Worm (Caenorhabditis elegans) whole organism, L1 larva: Measurements from ENCODE around the gene srd-18.
A peak's percentile ranks its signal among the peaks of the same experiment; 100 is the strongest.

Experiments used
- C16A3.4 ChIP-seq: fragments of 150-350 bp; optimal IDR thresholded peaks from 2 replicates; lab custom pipeline; 2014; ENCODE audit warnings: missing biosample characterization, missing genetic modification characterization
- F16B12.6 ChIP-seq: fragments of 150-350 bp; optimal IDR thresholded peaks from 2 replicates; lab custom pipeline; 2014; ENCODE audit warnings: missing biosample characterization, missing genetic modification characterization
- Y116A8C.19 ChIP-seq: sonication (generic microtip); optimal IDR thresholded peaks from 2 replicates; lab custom pipeline; 2016; ENCODE audit warnings: missing compliant biosample characterization, missing genetic modification characterization, borderline replicate concordance
- aha-1 ChIP-seq: fragments of 150-350 bp; optimal IDR thresholded peaks from 2 replicates; lab custom pipeline; 2014; ENCODE audit warnings: missing biosample characterization, missing genetic modification characterization
- blmp-1 ChIP-seq: fragments of 150-350 bp; optimal IDR thresholded peaks from 2 replicates; lab custom pipeline; 2014; ENCODE audit warnings: missing biosample characterization, missing genetic modification characterization
- ceh-88 ChIP-seq: fragments of 200-800 bp; sonication (Bioruptor generic); IDR thresholded peaks from 2 replicates; pipeline ENCODE4 v1.3.6; 2022; ENCODE audit warnings: missing genetic modification characterization, missing compliant biosample characterization
- ces-1 ChIP-seq: fragments of 150-350 bp; optimal IDR thresholded peaks from 2 replicates; lab custom pipeline; 2014; ENCODE audit warnings: missing biosample characterization, missing genetic modification reagents, missing genetic modification characterization
- dsc-1 ChIP-seq: sonication (generic microtip); optimal IDR thresholded peaks from 2 replicates; lab custom pipeline; 2016; ENCODE audit warnings: mild to moderate bottlenecking, missing genetic modification characterization, missing compliant biosample characterization
- efl-1 ChIP-seq, 4 experiments: fragments of 150-350 bp; optimal IDR thresholded peaks in 3 of 4; peaks in 1 of 4; 1 replicate in 1 of 4; 2 replicates in 3 of 4; lab custom pipeline; 2014; ENCODE audit warnings: missing biosample characterization in 2 of 4, missing genetic modification characterization in 2 of 4, missing genetic modification reagents in 2 of 4
- efl-3 ChIP-seq: fragments of 200-800 bp; sonication (Bioruptor generic); optimal IDR thresholded peaks from 2 replicates; lab custom pipeline; 2018; ENCODE audit warnings: mild to moderate bottlenecking, missing genetic modification characterization, missing compliant biosample characterization
- egl-13 ChIP-seq: sonication (generic microtip); optimal IDR thresholded peaks from 2 replicates; lab custom pipeline; 2016; ENCODE audit warnings: missing genotype, missing genetic modification reagents, missing genetic modification characterization, missing compliant biosample characterization
- egl-27 ChIP-seq, 2 experiments: fragments of 150-350 bp in 1 of 2; sonication (generic microtip); optimal IDR thresholded peaks; 3 replicates each; lab custom pipeline; 2017 to 2018; ENCODE audit warnings: missing biosample characterization in 2 of 2, missing genetic modification characterization in 2 of 2, missing genetic modification reagents in 2 of 2
- elt-3 ChIP-seq, 6 experiments: fragments of 150-350 bp in 1 of 6; sonication (generic microtip); optimal IDR thresholded peaks; 2 replicates each; lab custom pipeline; 2017 to 2018; ENCODE audit warnings: missing biosample characterization in 6 of 6, missing genetic modification characterization in 6 of 6, inconsistent platforms in 1 of 6
- ets-5 ChIP-seq: fragments of 200-800 bp; sonication (Bioruptor generic); IDR thresholded peaks from 2 replicates; pipeline ENCODE4 v1.3.6; 2022; ENCODE audit warnings: missing genetic modification characterization, missing compliant biosample characterization
- fkh-10 ChIP-seq: sonication (generic microtip); optimal IDR thresholded peaks from 2 replicates; lab custom pipeline; 2017; ENCODE audit warnings: missing biosample characterization, missing genetic modification reagents, missing genetic modification characterization
- fkh-4 ChIP-seq: sonication (generic microtip); optimal IDR thresholded peaks from 2 replicates; lab custom pipeline; 2016; ENCODE audit warnings: missing compliant biosample characterization, missing genetic modification characterization, borderline replicate concordance
- fkh-8 ChIP-seq: sonication (generic microtip); optimal IDR thresholded peaks from 2 replicates; lab custom pipeline; 2016; ENCODE audit warnings: mild to moderate bottlenecking, missing genetic modification characterization, missing compliant biosample characterization
- hlh-4 ChIP-seq: sonication (generic microtip); optimal IDR thresholded peaks from 2 replicates; lab custom pipeline; 2016; ENCODE audit warnings: mild to moderate bottlenecking, missing genetic modification characterization, missing compliant biosample characterization
- irx-1 ChIP-seq: sonication (generic microtip); optimal IDR thresholded peaks from 2 replicates; lab custom pipeline; 2016; ENCODE audit warnings: missing genetic modification characterization, missing compliant biosample characterization
- isw-1 ChIP-seq: fragments of 200-800 bp; sonication (Bioruptor generic); IDR thresholded peaks from 2 replicates; pipeline ENCODE4 v1.3.6; 2022; ENCODE audit warnings: missing genetic modification characterization, missing compliant biosample characterization
- lin-14 ChIP-seq: fragments of 200-800 bp; sonication (Bioruptor generic); optimal IDR thresholded peaks from 2 replicates; lab custom pipeline; 2018; ENCODE audit warnings: mild to moderate bottlenecking, missing genetic modification characterization, moderate library complexity, missing compliant biosample characterization
- lin-39 ChIP-seq: fragments of 150-350 bp; optimal IDR thresholded peaks from 2 replicates; lab custom pipeline; 2014; ENCODE audit warnings: missing biosample characterization, missing genetic modification reagents, missing genetic modification characterization
- lsy-2 ChIP-seq, 2 experiments: fragments of 150-350 bp; optimal IDR thresholded peaks; 2 replicates each; lab custom pipeline; 2014; ENCODE audit warnings: missing biosample characterization in 2 of 2, missing genetic modification characterization in 2 of 2
- mdl-1 ChIP-seq, 2 experiments: fragments of 150-350 bp; optimal IDR thresholded peaks; 2 replicates each; lab custom pipeline; 2014 to 2017; ENCODE audit warnings: missing biosample characterization in 2 of 2, missing genetic modification characterization in 2 of 2, inconsistent platforms in 1 of 2
- mef-2 ChIP-seq: fragments of 150-350 bp; optimal IDR thresholded peaks from 2 replicates; lab custom pipeline; 2014; ENCODE audit warnings: missing biosample characterization, missing genetic modification characterization
- mep-1 ChIP-seq: fragments of 150-350 bp; optimal IDR thresholded peaks from 2 replicates; lab custom pipeline; 2014; ENCODE audit warnings: missing biosample characterization, missing genetic modification characterization
- nhr-19 ChIP-seq: fragments of 200-800 bp; sonication (Bioruptor generic); conservative IDR thresholded peaks from 2 replicates; pipeline ENCODE4 v1.3.6; 2022; ENCODE audit warnings: missing genetic modification characterization, missing compliant biosample characterization
- nhr-20 ChIP-seq: sonication (generic microtip); optimal IDR thresholded peaks from 2 replicates; lab custom pipeline; 2016; ENCODE audit warnings: mild to moderate bottlenecking, missing genetic modification characterization, missing compliant biosample characterization
- nhr-28 ChIP-seq: fragments of 150-350 bp; optimal IDR thresholded peaks from 2 replicates; lab custom pipeline; 2014; ENCODE audit warnings: missing biosample characterization, missing genetic modification characterization
- nhr-47 ChIP-seq: sonication (generic microtip); optimal IDR thresholded peaks from 2 replicates; lab custom pipeline; 2016; ENCODE audit warnings: mild to moderate bottlenecking, missing genetic modification characterization, moderate library complexity, missing compliant biosample characterization
- nhr-84 ChIP-seq: sonication (generic microtip); optimal IDR thresholded peaks from 2 replicates; lab custom pipeline; 2017; ENCODE audit warnings: missing biosample characterization, missing genetic modification characterization
- nhr-85 ChIP-seq: sonication (generic microtip); peaks from one replicate; lab custom pipeline; 2016; ENCODE audit warnings: missing genetic modification characterization, inconsistent platforms, missing compliant biosample characterization
- pag-3 ChIP-seq: sonication (generic microtip); optimal IDR thresholded peaks from 2 replicates; lab custom pipeline; 2017; ENCODE audit warnings: missing genetic modification characterization, mild to moderate bottlenecking, missing compliant biosample characterization, antibody characterized with exemption, borderline replicate concordance; ENCODE audit not compliant: insufficient read depth
- pax-3 ChIP-seq: fragments of 200-800 bp; sonication (Bioruptor generic); optimal IDR thresholded peaks from 2 replicates; lab custom pipeline; 2018; ENCODE audit warnings: mild to moderate bottlenecking, missing genetic modification characterization, moderate library complexity, missing compliant biosample characterization
- pqm-1 ChIP-seq: sonication (generic microtip); optimal IDR thresholded peaks from 3 replicates; lab custom pipeline; 2017; ENCODE audit warnings: missing biosample characterization, missing genetic modification characterization
- skn-1 ChIP-seq: fragments of 150-350 bp; optimal IDR thresholded peaks from 2 replicates; lab custom pipeline; 2014; ENCODE audit warnings: missing biosample characterization, missing genetic modification characterization
- sox-4 ChIP-seq: sonication (generic microtip); optimal IDR thresholded peaks from 2 replicates; lab custom pipeline; 2016; ENCODE audit warnings: missing genetic modification characterization, missing compliant biosample characterization
- sptf-1 ChIP-seq: fragments of 150-350 bp; optimal IDR thresholded peaks from 2 replicates; lab custom pipeline; 2014; ENCODE audit warnings: missing biosample characterization, missing genetic modification characterization
- sup-37 ChIP-seq: fragments of 200-800 bp; sonication (Bioruptor generic); optimal IDR thresholded peaks from 2 replicates; lab custom pipeline; 2018; ENCODE audit warnings: mild to moderate bottlenecking, missing genetic modification characterization, missing compliant biosample characterization
- swsn-7 ChIP-seq: sonication (generic microtip); optimal IDR thresholded peaks from 2 replicates; lab custom pipeline; 2016; ENCODE audit warnings: missing genetic modification characterization, missing compliant biosample characterization
- tbx-2 ChIP-seq: sonication (generic microtip); optimal IDR thresholded peaks from 2 replicates; lab custom pipeline; 2016; ENCODE audit warnings: missing genetic modification characterization, missing compliant biosample characterization
- unc-130 ChIP-seq: fragments of 150-350 bp; optimal IDR thresholded peaks from 2 replicates; lab custom pipeline; 2017; ENCODE audit warnings: missing biosample characterization, missing genetic modification characterization, inconsistent platforms
- unc-30 ChIP-seq: sonication (generic microtip); optimal IDR thresholded peaks from 2 replicates; lab custom pipeline; 2017; ENCODE audit warnings: missing biosample characterization, missing genetic modification characterization
- unc-62 ChIP-seq: fragments of 150-350 bp; optimal IDR thresholded peaks from 2 replicates; lab custom pipeline; 2014; ENCODE audit warnings: missing biosample characterization, missing genetic modification reagents, missing genetic modification characterization
- vab-15 ChIP-seq: sonication (generic microtip); optimal IDR thresholded peaks from 2 replicates; lab custom pipeline; 2017; ENCODE audit warnings: missing genotype, mild to moderate bottlenecking, missing genetic modification characterization, missing compliant biosample characterization
- xbp-1 ChIP-seq: sonication (generic microtip); optimal IDR thresholded peaks from 2 replicates; lab custom pipeline; 2016; ENCODE audit warnings: missing genetic modification characterization, missing compliant biosample characterization
- zag-1 ChIP-seq: fragments of 150-350 bp; optimal IDR thresholded peaks from 2 replicates; lab custom pipeline; 2014; ENCODE audit warnings: missing biosample characterization, missing genetic modification characterization
- ztf-11 ChIP-seq, 2 experiments: sonication (generic microtip); optimal IDR thresholded peaks; 2 replicates each; lab custom pipeline; 2016 to 2017; ENCODE audit warnings: missing genetic modification characterization in 2 of 2, missing biosample characterization in 1 of 2, missing compliant biosample characterization in 1 of 2

The srd-18 gene

DNA sequence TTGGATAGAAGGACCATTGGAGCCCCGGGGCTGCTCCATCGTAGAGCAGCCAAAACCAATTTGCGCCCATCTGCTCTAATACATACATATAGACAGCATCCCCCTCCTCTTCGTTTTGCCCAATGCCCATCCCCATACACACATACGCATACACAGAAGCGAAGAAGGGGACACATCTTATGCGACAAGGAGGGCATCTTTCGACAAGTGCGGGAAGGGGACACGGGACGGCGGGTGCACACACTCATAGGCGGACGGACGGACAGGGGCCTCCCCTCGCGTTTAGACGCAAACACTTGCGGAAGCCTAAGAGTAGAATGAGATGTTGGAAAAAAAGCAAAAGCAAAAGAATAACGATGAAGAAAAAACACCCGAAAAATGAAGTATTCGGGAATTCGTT, 30.2 kb downstream of the srd-18 start (continued):
- TF ChIP-seq fkh-10 (GFP tag; lab: Kevin White, UChicago): no peak
- no peak for TF ChIP-seq sptf-1 (tag; lab: Kevin White, UChicago)
- TF ChIP-seq, all 84 proteins: peak for 9

DNA sequence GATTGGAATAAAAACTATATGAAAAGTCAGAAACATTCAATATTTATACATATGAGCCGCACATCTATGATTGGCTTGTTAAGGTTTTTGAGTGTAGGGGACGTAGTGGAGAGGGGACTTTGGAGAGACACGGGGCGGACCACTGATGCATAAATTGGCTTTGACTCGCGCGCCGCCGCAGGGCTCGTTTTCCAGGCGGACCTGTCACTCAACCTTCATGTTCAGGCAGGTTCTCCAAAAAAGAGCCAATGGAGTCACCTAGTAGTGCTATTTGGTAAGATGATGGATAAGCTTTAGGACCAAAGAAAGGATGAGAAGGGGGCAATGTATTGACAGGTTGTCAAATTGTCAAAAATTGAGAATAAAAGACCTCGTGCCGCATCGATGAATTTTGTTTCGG, 31.7 kb downstream of the srd-18 start:
- TF ChIP-seq tbx-2 (tag; lab: Kevin White, UChicago) (peak; percentile 28), fkh-8 (tag; lab: Kevin White, UChicago) (no peak), hlh-4 (tag; lab: Kevin White, UChicago) (no peak), unc-62 (no peak), ces-1 (GFP tag; lab: Kevin White, UChicago) (no peak), pag-3 (no peak), Y116A8C.19 (tag; lab: Kevin White, UChicago) (no peak), blmp-1 (tag; lab: Kevin White, UChicago) (no peak), irx-1 (no peak), pax-3 (peak; percentile 25)
- TF ChIP-seq, all 84 proteins: peak for 2

DNA sequence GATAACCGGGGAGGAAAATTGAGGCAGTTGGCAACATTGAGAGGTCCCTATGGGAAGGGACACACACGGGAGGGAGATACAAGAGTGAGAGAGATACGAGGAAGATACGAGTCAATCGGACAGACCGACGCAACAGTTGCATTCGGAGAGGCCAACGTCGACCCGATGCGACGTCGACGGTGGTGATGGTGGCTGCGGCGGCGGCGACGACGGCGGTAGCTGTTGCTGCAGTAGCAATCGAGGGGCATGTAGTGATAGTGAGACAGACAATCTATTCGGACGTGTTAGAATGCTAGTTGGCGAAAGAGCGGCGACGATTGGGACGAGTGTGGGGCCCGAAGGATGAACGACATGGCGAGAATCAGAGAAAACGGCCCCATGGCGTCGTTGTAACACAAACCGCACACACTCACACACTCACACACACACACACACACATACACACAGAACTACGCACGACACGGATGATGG, 33.3 kb downstream of the srd-18 start:
- TF ChIP-seq F16B12.6: no peak
- peak; percentile 25 for TF ChIP-seq nhr-20 (tag; lab: Kevin White, UChicago)
- no peak for TF ChIP-seq egl-27 (tag; optimal IDR thresholded peaks at IDR 0.05; lab: Kevin White, UChicago)
- no peak for TF ChIP-seq ets-5 (GFP tag; lab: Robert Waterston, UW)
- TF ChIP-seq pax-3: no peak
- TF ChIP-seq nhr-47: peak; percentile 18
- no peak for TF ChIP-seq Y116A8C.19 (tag; lab: Kevin White, UChicago)
- no peak for TF ChIP-seq nhr-84 (tag; lab: Kevin White, UChicago)
- no peak for TF ChIP-seq efl-1 (optimal IDR thresholded peaks at IDR 0.05; lab: Kevin White, UChicago)
- peak in 1 of 2 experiments; percentile 92 for TF ChIP-seq efl-1 (GFP tag; optimal IDR thresholded peaks at IDR 0.05 in 1 of 2; lab: Kevin White, UChicago)
- no peak for TF ChIP-seq vab-15 (tag; lab: Kevin White, UChicago)
- TF ChIP-seq unc-30 (tag; lab: Kevin White, UChicago): no peak
- TF ChIP-seq sox-4 (tag; lab: Kevin White, UChicago): no peak
- no peak for TF ChIP-seq sup-37
- no peak for TF ChIP-seq sptf-1 (tag; lab: Kevin White, UChicago)
- no peak for TF ChIP-seq fkh-10 (GFP tag; lab: Kevin White, UChicago)
- no peak for TF ChIP-seq ceh-88 (GFP tag; lab: Robert Waterston, UW)
- TF ChIP-seq lsy-2 (tag; optimal IDR thresholded peaks at IDR 0.05; lab: Kevin White, UChicago): peak; percentile 9 to 24
- no peak for TF ChIP-seq ces-1 (GFP tag; lab: Kevin White, UChicago)
- TF ChIP-seq swsn-7 (tag; lab: Kevin White, UChicago): peak; percentile 36
- no peak for TF ChIP-seq skn-1 (tag; lab: Kevin White, UChicago)
- no peak for TF ChIP-seq pqm-1 (tag; lab: Kevin White, UChicago)
- peak in 1 of 2 experiments; percentile 17 for TF ChIP-seq mdl-1 (tag; optimal IDR thresholded peaks at IDR 0.05; lab: Kevin White, UChicago)
- no peak for TF ChIP-seq irx-1
- peak; percentile 49; the same call in 1 of the 2 replicates for TF ChIP-seq nhr-19
- no peak for TF ChIP-seq aha-1 (tag; lab: Kevin White, UChicago)
- TF ChIP-seq efl-3 (GFP tag; lab: Kevin White, UChicago): no peak
- TF ChIP-seq egl-13: no peak
- TF ChIP-seq xbp-1 (tag; lab: Kevin White, UChicago): peak; percentile 12
- TF ChIP-seq mep-1 (tag; lab: Kevin White, UChicago): no peak
- TF ChIP-seq nhr-28 (tag; lab: Kevin White, UChicago): no peak
- TF ChIP-seq elt-3 (tag; optimal IDR thresholded peaks at IDR 0.05; lab: Kevin White, UChicago): no peak
- no peak for TF ChIP-seq C16A3.4
- TF ChIP-seq isw-1 (GFP tag; lab: Robert Waterston, UW): no peak
- no peak for TF ChIP-seq pag-3
- peak; percentile 46 for TF ChIP-seq lin-14 (GFP tag; lab: Kevin White, UChicago)
- TF ChIP-seq mef-2 (tag; lab: Kevin White, UChicago): no peak
- peak; percentile 9 for TF ChIP-seq dsc-1 (tag; lab: Kevin White, UChicago)
- no peak for TF ChIP-seq zag-1 (tag; lab: Kevin White, UChicago)
- peak; percentile 53 for TF ChIP-seq nhr-85 (tag; lab: Kevin White, UChicago)
- peak; percentile 62 for TF ChIP-seq unc-130
- no peak for TF ChIP-seq lin-39 (tag; lab: Kevin White, UChicago)
- no peak for TF ChIP-seq ztf-11 (tag; optimal IDR thresholded peaks at IDR 0.05; lab: Kevin White, UChicago)
- no peak for TF ChIP-seq tbx-2 (tag; lab: Kevin White, UChicago)
- TF ChIP-seq fkh-4 (tag; lab: Kevin White, UChicago): no peak
